Worm (Caenorhabditis elegans) whole organism, L1 larva: ENCODE results near the gene srab-4.

Source experiments
- C34B4.2 ChIP-seq: sonication (generic microtip); optimal IDR thresholded peaks from 2 replicates; lab custom pipeline; 2017; ENCODE audit warnings: mild to moderate bottlenecking, missing genetic modification characterization, missing compliant biosample characterization
- Y116A8C.19 ChIP-seq: sonication (generic microtip); optimal IDR thresholded peaks from 2 replicates; lab custom pipeline; 2016; ENCODE audit warnings: missing compliant biosample characterization, missing genetic modification characterization, borderline replicate concordance
- aha-1 ChIP-seq: fragments of 150-350 bp; optimal IDR thresholded peaks from 2 replicates; lab custom pipeline; 2014; ENCODE audit warnings: missing biosample characterization, missing genetic modification characterization
- ceh-8 ChIP-seq: fragments of 200-800 bp; sonication (Bioruptor generic); optimal IDR thresholded peaks from 2 replicates; lab custom pipeline; 2018; ENCODE audit warnings: mild to moderate bottlenecking, missing genetic modification characterization, moderate library complexity, missing compliant biosample characterization
- ceh-82 ChIP-seq, 3 experiments: fragments of 150-350 bp in 1 of 3; sonication (generic microtip) in 2 of 3; optimal IDR thresholded peaks; 2 replicates each; lab custom pipeline; 2014 to 2017; ENCODE audit warnings: missing biosample characterization in 3 of 3, missing genetic modification characterization in 3 of 3
- ceh-88 ChIP-seq: fragments of 200-800 bp; sonication (Bioruptor generic); IDR thresholded peaks from 2 replicates; pipeline ENCODE4 v1.3.6; 2022; ENCODE audit warnings: missing genetic modification characterization, missing compliant biosample characterization
- dsc-1 ChIP-seq: sonication (generic microtip); optimal IDR thresholded peaks from 2 replicates; lab custom pipeline; 2016; ENCODE audit warnings: mild to moderate bottlenecking, missing genetic modification characterization, missing compliant biosample characterization
- egl-13 ChIP-seq: sonication (generic microtip); optimal IDR thresholded peaks from 2 replicates; lab custom pipeline; 2016; ENCODE audit warnings: missing genotype, missing genetic modification reagents, missing genetic modification characterization, missing compliant biosample characterization
- elt-3 ChIP-seq, 6 experiments: fragments of 150-350 bp in 1 of 6; sonication (generic microtip); optimal IDR thresholded peaks; 2 replicates each; lab custom pipeline; 2017 to 2018; ENCODE audit warnings: missing biosample characterization in 6 of 6, missing genetic modification characterization in 6 of 6, inconsistent platforms in 1 of 6
- ets-5 ChIP-seq: fragments of 200-800 bp; sonication (Bioruptor generic); IDR thresholded peaks from 2 replicates; pipeline ENCODE4 v1.3.6; 2022; ENCODE audit warnings: missing genetic modification characterization, missing compliant biosample characterization
- fkh-10 ChIP-seq: sonication (generic microtip); optimal IDR thresholded peaks from 2 replicates; lab custom pipeline; 2017; ENCODE audit warnings: missing biosample characterization, missing genetic modification reagents, missing genetic modification characterization
- fkh-4 ChIP-seq: sonication (generic microtip); optimal IDR thresholded peaks from 2 replicates; lab custom pipeline; 2016; ENCODE audit warnings: missing compliant biosample characterization, missing genetic modification characterization, borderline replicate concordance
- fkh-8 ChIP-seq: sonication (generic microtip); optimal IDR thresholded peaks from 2 replicates; lab custom pipeline; 2016; ENCODE audit warnings: mild to moderate bottlenecking, missing genetic modification characterization, missing compliant biosample characterization
- hlh-17 ChIP-seq: fragments of 200-800 bp; sonication (Bioruptor generic); optimal IDR thresholded peaks from 2 replicates; lab custom pipeline; 2018; ENCODE audit warnings: missing genetic modification characterization, mild to moderate bottlenecking, missing compliant biosample characterization, moderate library complexity, borderline replicate concordance
- hpl-2 ChIP-seq: fragments of 150-350 bp; optimal IDR thresholded peaks from 2 replicates; lab custom pipeline; 2014; ENCODE audit warnings: missing biosample characterization, missing genetic modification reagents, missing genetic modification characterization
- irx-1 ChIP-seq: sonication (generic microtip); optimal IDR thresholded peaks from 2 replicates; lab custom pipeline; 2016; ENCODE audit warnings: missing genetic modification characterization, missing compliant biosample characterization
- lin-14 ChIP-seq: fragments of 200-800 bp; sonication (Bioruptor generic); optimal IDR thresholded peaks from 2 replicates; lab custom pipeline; 2018; ENCODE audit warnings: mild to moderate bottlenecking, missing genetic modification characterization, moderate library complexity, missing compliant biosample characterization
- lin-15B ChIP-seq: fragments of 150-350 bp; sonication (generic microtip); optimal IDR thresholded peaks from 3 replicates; lab custom pipeline; 2014; ENCODE audit warnings: missing biosample characterization, missing genetic modification characterization
- lin-39 ChIP-seq: fragments of 150-350 bp; optimal IDR thresholded peaks from 2 replicates; lab custom pipeline; 2014; ENCODE audit warnings: missing biosample characterization, missing genetic modification reagents, missing genetic modification characterization
- lsy-2 ChIP-seq, 2 experiments: fragments of 150-350 bp; optimal IDR thresholded peaks; 2 replicates each; lab custom pipeline; 2014; ENCODE audit warnings: missing biosample characterization in 2 of 2, missing genetic modification characterization in 2 of 2
- mab-9 ChIP-seq: fragments of 200-800 bp; sonication (Bioruptor generic); IDR thresholded peaks from 2 replicates; pipeline ENCODE4 v1.3.6; 2022; ENCODE audit warnings: missing genetic modification reagents, missing genetic modification characterization, missing compliant biosample characterization
- nhr-11 ChIP-seq: fragments of 150-350 bp; optimal IDR thresholded peaks from 2 replicates; lab custom pipeline; 2014; ENCODE audit warnings: missing biosample characterization, missing genetic modification characterization
- nhr-19 ChIP-seq: fragments of 200-800 bp; sonication (Bioruptor generic); conservative IDR thresholded peaks from 2 replicates; pipeline ENCODE4 v1.3.6; 2022; ENCODE audit warnings: missing genetic modification characterization, missing compliant biosample characterization
- nhr-47 ChIP-seq: sonication (generic microtip); optimal IDR thresholded peaks from 2 replicates; lab custom pipeline; 2016; ENCODE audit warnings: mild to moderate bottlenecking, missing genetic modification characterization, moderate library complexity, missing compliant biosample characterization
- nhr-84 ChIP-seq: sonication (generic microtip); optimal IDR thresholded peaks from 2 replicates; lab custom pipeline; 2017; ENCODE audit warnings: missing biosample characterization, missing genetic modification characterization
- nhr-85 ChIP-seq: sonication (generic microtip); peaks from one replicate; lab custom pipeline; 2016; ENCODE audit warnings: missing genetic modification characterization, inconsistent platforms, missing compliant biosample characterization
- nhr-90 ChIP-seq: sonication (generic microtip); optimal IDR thresholded peaks from 2 replicates; lab custom pipeline; 2016; ENCODE audit warnings: mild to moderate bottlenecking, missing genetic modification characterization, missing compliant biosample characterization; ENCODE audit not compliant: poor library complexity
- pax-3 ChIP-seq: fragments of 200-800 bp; sonication (Bioruptor generic); optimal IDR thresholded peaks from 2 replicates; lab custom pipeline; 2018; ENCODE audit warnings: mild to moderate bottlenecking, missing genetic modification characterization, moderate library complexity, missing compliant biosample characterization
- skn-1 ChIP-seq: fragments of 150-350 bp; optimal IDR thresholded peaks from 2 replicates; lab custom pipeline; 2014; ENCODE audit warnings: missing biosample characterization, missing genetic modification characterization
- snpc-4 ChIP-seq: fragments of 150-350 bp; optimal IDR thresholded peaks from 2 replicates; lab custom pipeline; 2014; ENCODE audit warnings: missing biosample characterization, missing genetic modification characterization
- sup-37 ChIP-seq: fragments of 200-800 bp; sonication (Bioruptor generic); optimal IDR thresholded peaks from 2 replicates; lab custom pipeline; 2018; ENCODE audit warnings: mild to moderate bottlenecking, missing genetic modification characterization, missing compliant biosample characterization
- swsn-7 ChIP-seq: sonication (generic microtip); optimal IDR thresholded peaks from 2 replicates; lab custom pipeline; 2016; ENCODE audit warnings: missing genetic modification characterization, missing compliant biosample characterization
- tlp-1 ChIP-seq: fragments of 150-350 bp; optimal IDR thresholded peaks from 2 replicates; lab custom pipeline; 2014; ENCODE audit warnings: missing biosample characterization, missing genetic modification characterization
- unc-130 ChIP-seq: fragments of 150-350 bp; optimal IDR thresholded peaks from 2 replicates; lab custom pipeline; 2017; ENCODE audit warnings: missing biosample characterization, missing genetic modification characterization, inconsistent platforms
- unc-98 ChIP-seq: fragments of 200-800 bp; sonication (Bioruptor generic); IDR thresholded peaks from 2 replicates; pipeline ENCODE4 v1.3.6; 2022; ENCODE audit warnings: missing genetic modification characterization, missing compliant biosample characterization
- zip-4 ChIP-seq: fragments of 200-800 bp; sonication (Bioruptor generic); optimal IDR thresholded peaks from 2 replicates; lab custom pipeline; 2018; ENCODE audit warnings: mild to moderate bottlenecking, missing genetic modification characterization, moderate library complexity, missing compliant biosample characterization
- ztf-4 ChIP-seq: fragments of 150-350 bp; optimal IDR thresholded peaks from 2 replicates; lab custom pipeline; 2014; ENCODE audit warnings: missing biosample characterization, missing genetic modification characterization

The srab-4 gene

ce11 chrV:7017059-7017458, 13.1 kb downstream of the srab-4 start, which contains the start of gene srsx-32:
Gene srsx-32 (plus strand): TSS chrV:7017359.
- TF ChIP-seq lsy-2 (tag; optimal IDR thresholded peaks at IDR 0.05; lab: Kevin White, UChicago), result no peak
- no peak for TF ChIP-seq nhr-19 (GFP tag; lab: Robert Waterston, UW)
- no peak for TF ChIP-seq zip-4
- TF ChIP-seq snpc-4 (tag; lab: Kevin White, UChicago), result no peak
- no peak for TF ChIP-seq nhr-84 (tag; lab: Kevin White, UChicago)
- no peak for TF ChIP-seq nhr-90 (tag; lab: Kevin White, UChicago)
- TF ChIP-seq ztf-4 (tag; lab: Kevin White, UChicago), result no peak
- no peak for TF ChIP-seq C34B4.2 (tag; lab: Kevin White, UChicago)
- no peak for TF ChIP-seq aha-1
- TF ChIP-seq ceh-82 (tag; optimal IDR thresholded peaks at IDR 0.05; lab: Kevin White, UChicago), result no peak
- no peak for TF ChIP-seq swsn-7 (tag; lab: Kevin White, UChicago)
- no peak for TF ChIP-seq sup-37
- TF ChIP-seq nhr-47 (tag; lab: Kevin White, UChicago), result no peak
- no peak for TF ChIP-seq hlh-17 (GFP tag; lab: Kevin White, UChicago)

DNA sequence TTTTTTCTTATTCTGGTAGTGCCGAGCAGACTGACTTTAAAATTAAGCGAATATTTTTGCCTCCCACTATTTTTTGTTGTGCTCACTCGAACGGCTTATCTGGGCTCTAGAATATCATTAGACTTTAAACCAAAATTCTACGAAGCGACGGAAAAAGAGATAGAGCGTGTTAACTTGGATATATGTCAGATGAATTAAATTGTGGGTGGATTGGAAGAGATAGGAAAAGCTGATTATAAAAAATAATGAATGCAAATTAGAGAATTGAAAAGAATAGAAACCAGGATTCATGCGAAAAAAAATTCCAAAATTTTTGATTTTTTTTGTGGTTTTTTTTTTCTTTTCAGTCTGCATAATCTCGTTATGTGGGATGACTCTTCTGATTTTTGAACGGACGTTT, 17.8 kb downstream of the srab-4 start, which contains the start of gene F20A1.4:
F20A1.4 (minus strand) TSS at position 101 of the 400 bp plus-strand sequence.
- TF ChIP-seq unc-130 (tag; lab: Kevin White, UChicago) (no peak), dsc-1 (peak; percentile 76), mab-9 (GFP tag; lab: Robert Waterston, UW) (no peak)
- TF ChIP-seq, all 84 proteins: peak for 1

ce11 chrV:7022981-7023380, 19.0 kb downstream of the srab-4 start:
- TF ChIP-seq pax-3 (peak; percentile 54), skn-1 (no peak), fkh-8 (tag; lab: Kevin White, UChicago) (peak; percentile 19), ets-5 (GFP tag; lab: Robert Waterston, UW) (no peak), dsc-1 (peak; percentile 96), nhr-90 (tag; lab: Kevin White, UChicago) (no peak), fkh-10 (no peak), ceh-88 (GFP tag; lab: Robert Waterston, UW) (no peak), nhr-11 (tag; lab: Kevin White, UChicago) (peak; percentile 29), ceh-8 (GFP tag; lab: Kevin White, UChicago) (peak; percentile 15), hlh-17 (GFP tag; lab: Kevin White, UChicago) (no peak), egl-13 (peak; percentile 41), Y116A8C.19 (tag; lab: Kevin White, UChicago) (no peak), fkh-4 (peak; percentile 49), hpl-2 (GFP tag; lab: Kevin White, UChicago) (no peak), lin-15B (tag; lab: Kevin White, UChicago) (no peak), irx-1 (no peak), elt-3 (tag; optimal IDR thresholded peaks at IDR 0.05; lab: Kevin White, UChicago) (no peak), unc-98 (GFP tag; lab: Robert Waterston, UW) (no peak), sup-37 (no peak), C34B4.2 (tag; lab: Kevin White, UChicago) (no peak)

- no peak for TF ChIP-seq unc-98 (GFP tag; lab: Robert Waterston, UW)
- TF ChIP-seq lin-39, result no peak
- TF ChIP-seq lin-14 (GFP tag; lab: Kevin White, UChicago), result no peak
- no peak for TF ChIP-seq tlp-1 (tag; lab: Kevin White, UChicago)
- TF ChIP-seq nhr-85, result no peak
- TF ChIP-seq, all 84 proteins: peak for 0
These were observed 23.1 kb downstream of the srab-4 start, which contains the start of gene F20A1.6 for ce11 chrV:7027055-7027454. Gene F20A1.6 (minus strand): TSS chrV:7027155.
